Worm (Caenorhabditis elegans) whole organism, L4 larva: ENCODE results near the gene W05H9.2.
A peak's percentile ranks its signal among the peaks of the same experiment; 100 is the strongest.

Experiments
- D1046.2 ChIP-seq: fragments of 200-800 bp; sonication (Bioruptor generic); IDR thresholded peaks from 2 replicates; pipeline ENCODE4 v1.3.6; 2022; ENCODE audit warnings: missing genetic modification characterization, missing compliant biosample characterization
- F10B5.3 ChIP-seq: sonication (generic microtip); optimal IDR thresholded peaks from 2 replicates; lab custom pipeline; 2016; ENCODE audit warnings: mild to moderate bottlenecking, missing genetic modification characterization, missing compliant biosample characterization
- F44E2.7 ChIP-seq: fragments of 200-800 bp; sonication (Bioruptor generic); IDR thresholded peaks from 2 replicates; pipeline ENCODE4 v2.1.2; 2022; ENCODE audit warnings: missing genetic modification characterization, missing compliant biosample characterization
- R02D3.7 ChIP-seq: fragments of 150-350 bp; sonication (generic microtip); optimal IDR thresholded peaks from 3 replicates; lab custom pipeline; 2014; ENCODE audit warnings: missing biosample characterization, missing genetic modification characterization
- T20F7.1 ChIP-seq: fragments of 200-800 bp; sonication (Bioruptor generic); optimal IDR thresholded peaks from 2 replicates; lab custom pipeline; 2018; ENCODE audit warnings: mild to moderate bottlenecking, missing genetic modification characterization, missing compliant biosample characterization
- T26A8.4 ChIP-seq: fragments of 200-800 bp; sonication (Bioruptor generic); IDR thresholded peaks from 2 replicates; pipeline ENCODE4 v1.3.6; 2022; ENCODE audit warnings: missing genetic modification characterization, missing compliant biosample characterization
- Y75B8A.6 ChIP-seq: fragments of 200-800 bp; sonication (Bioruptor generic); IDR thresholded peaks from 2 replicates; pipeline ENCODE4 v1.3.6; 2022; ENCODE audit warnings: missing genetic modification reagents, missing genetic modification characterization, missing compliant biosample characterization
- aha-1 ChIP-seq: fragments of 150-350 bp; peaks from one replicate; lab custom pipeline; 2014; ENCODE audit warnings: missing biosample characterization, missing genetic modification characterization
- arid-1 ChIP-seq: fragments of 200-800 bp; sonication (Bioruptor generic); conservative IDR thresholded peaks from 2 replicates; pipeline ENCODE4 v1.3.6; 2022; ENCODE audit warnings: missing genetic modification reagents, missing genetic modification characterization, missing compliant biosample characterization
- ceh-20 ChIP-seq: fragments of 200-800 bp; sonication (Bioruptor generic); IDR thresholded peaks from 2 replicates; pipeline ENCODE4 v1.3.6; 2022; ENCODE audit warnings: missing genetic modification reagents, missing genetic modification characterization, missing compliant biosample characterization
- ceh-44 ChIP-seq: fragments of 200-800 bp; sonication (Bioruptor generic); IDR thresholded peaks from 2 replicates; pipeline ENCODE4 v1.3.6; 2022; ENCODE audit warnings: missing genetic modification reagents, missing genetic modification characterization, missing compliant biosample characterization
- ceh-82 ChIP-seq: sonication (generic microtip); optimal IDR thresholded peaks from 2 replicates; lab custom pipeline; 2017; ENCODE audit warnings: missing biosample characterization, missing genetic modification characterization
- ctbp-1 ChIP-seq: fragments of 200-800 bp; sonication (Bioruptor generic); IDR thresholded peaks from 2 replicates; pipeline ENCODE4 v1.3.6; 2022; ENCODE audit warnings: missing genetic modification reagents, missing genetic modification characterization, missing compliant biosample characterization
- daf-16 ChIP-seq, 3 experiments: sonication (generic microtip); optimal IDR thresholded peaks; 2 replicates each; lab custom pipeline; 2016 to 2017; ENCODE audit warnings: missing genetic modification characterization in 3 of 3, missing genetic modification reagents in 3 of 3, mild to moderate bottlenecking in 2 of 3, missing compliant biosample characterization in 2 of 3, missing biosample characterization in 1 of 3, moderate library complexity in 1 of 3
- daf-8 ChIP-seq: fragments of 200-800 bp; sonication (Bioruptor generic); IDR thresholded peaks from 2 replicates; pipeline ENCODE4 v1.3.6; 2022; ENCODE audit warnings: missing genetic modification characterization, missing compliant biosample characterization
- dmd-6 ChIP-seq: fragments of 200-800 bp; sonication (Bioruptor generic); IDR thresholded peaks from 2 replicates; pipeline ENCODE4 v1.3.6; 2022; ENCODE audit warnings: missing genetic modification reagents, missing genetic modification characterization, missing compliant biosample characterization
- dmd-8 ChIP-seq: fragments of 200-800 bp; sonication (Bioruptor generic); IDR thresholded peaks from 2 replicates; pipeline ENCODE4 v1.3.6; 2022; ENCODE audit warnings: missing genetic modification characterization, missing compliant biosample characterization
- dpl-1 ChIP-seq: fragments of 150-350 bp; optimal IDR thresholded peaks from 2 replicates; lab custom pipeline; 2014; ENCODE audit warnings: missing biosample characterization, missing genetic modification reagents, missing genetic modification characterization
- duxl-1 ChIP-seq: sonication (generic microtip); optimal IDR thresholded peaks from 2 replicates; lab custom pipeline; 2016; ENCODE audit warnings: mild to moderate bottlenecking, missing genetic modification characterization, moderate library complexity, missing compliant biosample characterization; ENCODE audit not compliant: poor library complexity
- dve-1 ChIP-seq: sonication (generic microtip); optimal IDR thresholded peaks from 2 replicates; lab custom pipeline; 2017; ENCODE audit warnings: antibody characterized with exemption, mild to moderate bottlenecking, missing genetic modification characterization, missing compliant biosample characterization; ENCODE audit not compliant: insufficient read depth
- fkh-10 ChIP-seq: fragments of 150-350 bp; optimal IDR thresholded peaks from 2 replicates; lab custom pipeline; 2014; ENCODE audit warnings: missing biosample characterization, missing genetic modification reagents, missing genetic modification characterization
- fos-1 ChIP-seq: fragments of 150-350 bp; optimal IDR thresholded peaks from 2 replicates; lab custom pipeline; 2014; ENCODE audit warnings: missing biosample characterization, missing genetic modification characterization
- hlh-11 ChIP-seq: fragments of 200-800 bp; sonication (Bioruptor generic); optimal IDR thresholded peaks from 2 replicates; lab custom pipeline; 2018; ENCODE audit warnings: mild to moderate bottlenecking, missing genetic modification characterization, missing compliant biosample characterization
- hlh-30 ChIP-seq: sonication (generic microtip); optimal IDR thresholded peaks from 2 replicates; lab custom pipeline; 2017; ENCODE audit warnings: antibody characterized with exemption, mild to moderate bottlenecking, missing genetic modification characterization, missing compliant biosample characterization; ENCODE audit not compliant: insufficient read depth
- hmg-1.1 ChIP-seq: fragments of 200-800 bp; sonication (Bioruptor generic); IDR thresholded peaks from 2 replicates; pipeline ENCODE4 v1.3.6; 2022; ENCODE audit warnings: missing genetic modification reagents, missing genetic modification characterization, missing compliant biosample characterization
- lin-13 ChIP-seq: fragments of 150-350 bp; optimal IDR thresholded peaks from 2 replicates; lab custom pipeline; 2014; ENCODE audit warnings: missing biosample characterization, missing genetic modification reagents, missing genetic modification characterization
- lsy-2 ChIP-seq, 2 experiments: fragments of 150-350 bp in 1 of 2; sonication (generic microtip) in 1 of 2; optimal IDR thresholded peaks; 2 replicates each; lab custom pipeline; 2014 to 2017; ENCODE audit warnings: missing biosample characterization in 2 of 2, missing genetic modification characterization in 2 of 2
- madf-5 ChIP-seq, 2 experiments: fragments of 200-800 bp; sonication (Bioruptor generic); IDR thresholded peaks; 2 replicates each; pipeline ENCODE4 v1.3.6; 2022; ENCODE audit warnings: missing compliant biosample characterization in 2 of 2, missing genetic modification characterization in 2 of 2
- nhr-10 ChIP-seq: fragments of 150-350 bp; optimal IDR thresholded peaks from 2 replicates; lab custom pipeline; 2014; ENCODE audit warnings: missing biosample characterization, missing genetic modification characterization
- nhr-102 ChIP-seq: sonication (generic microtip); optimal IDR thresholded peaks from 2 replicates; lab custom pipeline; 2016; ENCODE audit warnings: mild to moderate bottlenecking, missing genetic modification characterization, moderate library complexity, missing compliant biosample characterization
- nhr-11 ChIP-seq: fragments of 150-350 bp; optimal IDR thresholded peaks from 2 replicates; lab custom pipeline; 2014; ENCODE audit warnings: missing biosample characterization, missing genetic modification characterization
- nhr-111 ChIP-seq: fragments of 200-800 bp; sonication (Bioruptor generic); optimal IDR thresholded peaks from 2 replicates; lab custom pipeline; 2018; ENCODE audit warnings: mild to moderate bottlenecking, missing genetic modification characterization, missing compliant biosample characterization
- nhr-25 ChIP-seq: sonication (generic microtip); optimal IDR thresholded peaks from 2 replicates; lab custom pipeline; 2017; ENCODE audit warnings: missing genetic modification characterization, mild to moderate bottlenecking, missing compliant biosample characterization, antibody characterized with exemption, moderate library complexity, borderline replicate concordance; ENCODE audit not compliant: insufficient read depth
- nhr-28 ChIP-seq: fragments of 150-350 bp; optimal IDR thresholded peaks from 2 replicates; lab custom pipeline; 2014; ENCODE audit warnings: missing biosample characterization, missing genetic modification characterization
- nhr-76 ChIP-seq: fragments of 150-350 bp; optimal IDR thresholded peaks from 2 replicates; lab custom pipeline; 2014; ENCODE audit warnings: missing biosample characterization, missing genetic modification characterization
- nhr-77 ChIP-seq: fragments of 150-350 bp; optimal IDR thresholded peaks from 2 replicates; lab custom pipeline; 2014; ENCODE audit warnings: missing biosample characterization, missing genetic modification characterization
- pha-4 ChIP-seq, 2 experiments: fragments of 150-350 bp in 1 of 2; fragments of 200-800 bp in 1 of 2; sonication (Bioruptor generic) in 1 of 2; IDR thresholded peaks in 1 of 2; optimal IDR thresholded peaks in 1 of 2; 2 replicates each; pipeline versions ENCODE4 v1.3.6 to Lab custom; 2014 to 2022; ENCODE audit warnings: missing genetic modification characterization in 2 of 2, missing genetic modification reagents in 2 of 2, missing biosample characterization in 1 of 2, missing compliant biosample characterization in 1 of 2
- rbr-2 ChIP-seq: sonication (generic microtip); optimal IDR thresholded peaks from 2 replicates; lab custom pipeline; 2016; ENCODE audit warnings: missing genotype, missing genetic modification characterization, missing compliant biosample characterization
- set-16 ChIP-seq: fragments of 200-800 bp; sonication (Bioruptor generic); IDR thresholded peaks from 2 replicates; pipeline ENCODE4 v1.3.6; 2022; ENCODE audit warnings: missing genetic modification reagents, missing genetic modification characterization, missing compliant biosample characterization
- skn-1 ChIP-seq: fragments of 150-350 bp; optimal IDR thresholded peaks from 2 replicates; lab custom pipeline; 2014; ENCODE audit warnings: missing biosample characterization, missing genetic modification characterization
- tag-97 ChIP-seq: fragments of 200-800 bp; sonication (Bioruptor generic); IDR thresholded peaks from 2 replicates; pipeline ENCODE4 v1.3.6; 2022; ENCODE audit warnings: missing genetic modification characterization, missing compliant biosample characterization
- tra-1 ChIP-seq: fragments of 200-800 bp; sonication (Bioruptor generic); IDR thresholded peaks from 2 replicates; pipeline ENCODE4 v1.3.6; 2022; ENCODE audit warnings: missing genetic modification reagents, missing genetic modification characterization, missing compliant biosample characterization
- zip-2 ChIP-seq: fragments of 150-350 bp; optimal IDR thresholded peaks from 2 replicates; lab custom pipeline; 2014; ENCODE audit warnings: missing biosample characterization, missing genetic modification characterization

The W05H9.2 gene

ce11 chrX:6256969-6257368 is 9.9 kb upstream of the W05H9.2 start:
- no peak for TF ChIP-seq hmg-1.1 (GFP tag; lab: Robert Waterston, UW)
- TF ChIP-seq nhr-28 (tag; lab: Kevin White, UChicago), result peak; percentile 32
- no peak for TF ChIP-seq lin-13
- no peak for TF ChIP-seq dmd-8 (GFP tag; lab: Robert Waterston, UW)
- no peak for TF ChIP-seq rbr-2
- no peak for TF ChIP-seq tag-97
- no peak for TF ChIP-seq pha-4 (GFP tag; IDR thresholded peaks at IDR 0.05; lab: Robert Waterston, UW)
- no peak for TF ChIP-seq pha-4 (tag; optimal IDR thresholded peaks at IDR 0.05; lab: Kevin White, UChicago)
- TF ChIP-seq hlh-30, result peak; percentile 8
- TF ChIP-seq aha-1 (tag; lab: Kevin White, UChicago), result peak; percentile 92
- TF ChIP-seq nhr-25 (tag; lab: Kevin White, UChicago), result no peak
- TF ChIP-seq dpl-1 (GFP tag; lab: Kevin White, UChicago), result no peak
- TF ChIP-seq D1046.2, result no peak
- TF ChIP-seq lsy-2 (tag; optimal IDR thresholded peaks at IDR 0.05; lab: Kevin White, UChicago), result peak in 1 of 2 experiments; percentile 8
- no peak for TF ChIP-seq nhr-76 (tag; lab: Kevin White, UChicago)
- TF ChIP-seq duxl-1, result no peak
- no peak for TF ChIP-seq daf-8
- no peak for TF ChIP-seq fkh-10
- TF ChIP-seq skn-1 (tag; lab: Kevin White, UChicago), result no peak
- no peak for TF ChIP-seq dmd-6 (GFP tag; lab: Robert Waterston, UW)
- TF ChIP-seq ceh-20 (GFP tag; lab: Robert Waterston, UW), result no peak
- TF ChIP-seq ceh-44, result no peak
- TF ChIP-seq dve-1, result peak; percentile 70
- no peak for TF ChIP-seq arid-1
- TF ChIP-seq zip-2 (tag; lab: Kevin White, UChicago), result no peak
- no peak for TF ChIP-seq T26A8.4
- peak; percentile 4 for TF ChIP-seq hlh-11 (tag; lab: Kevin White, UChicago)
- no peak for TF ChIP-seq nhr-111
- no peak for TF ChIP-seq nhr-102 (tag; lab: Kevin White, UChicago)
- TF ChIP-seq daf-16 (GFP tag; optimal IDR thresholded peaks at IDR 0.05; lab: Kevin White, UChicago), result no peak
- peak; percentile 91 for TF ChIP-seq daf-16 (tag; optimal IDR thresholded peaks at IDR 0.05; lab: Kevin White, UChicago)
- TF ChIP-seq ceh-82 (tag; lab: Kevin White, UChicago), result no peak
- TF ChIP-seq, all 104 proteins: peak for 7

- TF ChIP-seq R02D3.7 (tag; lab: Kevin White, UChicago), result no peak
- no peak for TF ChIP-seq madf-5 (GFP tag; IDR thresholded peaks at IDR 0.05; lab: Robert Waterston, UW)
- TF ChIP-seq nhr-10 (tag; lab: Kevin White, UChicago), result no peak
- no peak for TF ChIP-seq set-16 (GFP tag; lab: Robert Waterston, UW)
- no peak for TF ChIP-seq Y75B8A.6 (GFP tag; lab: Robert Waterston, UW)
- no peak for TF ChIP-seq fos-1 (tag; lab: Kevin White, UChicago)
- TF ChIP-seq F44E2.7 (GFP tag; lab: Robert Waterston, UW), result no peak
- TF ChIP-seq F10B5.3 (tag; lab: Kevin White, UChicago), result no peak
- no peak for TF ChIP-seq dpl-1 (GFP tag; lab: Kevin White, UChicago)
- TF ChIP-seq T20F7.1 (GFP tag; lab: Kevin White, UChicago), result no peak
- TF ChIP-seq, all 104 proteins: peak for 0
Measured at ce11 chrX:6258409-6258808, 8.4 kb upstream of the W05H9.2 start.

- TF ChIP-seq hlh-30 (peak; percentile 36), nhr-77 (tag; lab: Kevin White, UChicago) (no peak), nhr-11 (tag; lab: Kevin White, UChicago) (peak; percentile 14), daf-16 (GFP tag; optimal IDR thresholded peaks at IDR 0.05; lab: Kevin White, UChicago) (peak in 1 of 2 experiments; percentile 3), daf-16 (tag; optimal IDR thresholded peaks at IDR 0.05; lab: Kevin White, UChicago) (no peak), tra-1 (GFP tag; lab: Robert Waterston, UW) (no peak), fkh-10 (no peak), lsy-2 (tag; optimal IDR thresholded peaks at IDR 0.05; lab: Kevin White, UChicago) (peak in 1 of 2 experiments; percentile 14), aha-1 (tag; lab: Kevin White, UChicago) (peak; percentile 69), ctbp-1 (no peak)
Measured at ce11 chrX:6259081-6259480, 7.8 kb upstream of the W05H9.2 start.
